Fruit fly (Drosophila melanogaster) whole organism, embryonic: ENCODE results near the gene Top3beta.
A peak's percentile ranks its signal among the peaks of the same experiment; 100 is the strongest.

Experiments used
- Abd-B ChIP-seq: fragments of 200-800 bp; sonication (Bioruptor generic); optimal IDR thresholded peaks from 2 replicates; lab custom pipeline; 2018; ENCODE audit warnings: missing biosample characterization, mild to moderate bottlenecking, missing genetic modification characterization, moderate library complexity
- BtbVII ChIP-seq: fragments of 200-800 bp; sonication (Bioruptor generic); optimal IDR thresholded peaks from 3 replicates; lab custom pipeline; 2017; ENCODE audit warnings: missing biosample characterization, mild to moderate bottlenecking, missing genetic modification characterization
- CG10321 ChIP-seq: fragments of 200-800 bp; sonication (Bioruptor generic); IDR thresholded peaks from 2 replicates; pipeline ENCODE4 v1.3.6; 2022; ENCODE audit warnings: missing biosample characterization, missing genetic modification characterization
- CG11696 ChIP-seq: fragments of 200-800 bp; sonication (Bioruptor generic); IDR thresholded peaks from 2 replicates; pipeline ENCODE4 v1.3.6; 2022; ENCODE audit warnings: missing biosample characterization, missing genetic modification characterization
- CG12942 ChIP-seq: fragments of 200-800 bp; sonication (Bioruptor generic); optimal IDR thresholded peaks from 3 replicates; lab custom pipeline; 2016; ENCODE audit warnings: missing biosample characterization, missing genetic modification characterization
- CG14860 ChIP-seq: fragments of 200-800 bp; sonication (Bioruptor generic); IDR thresholded peaks from 3 replicates; pipeline ENCODE4 v1.3.6; 2022; ENCODE audit warnings: missing biosample characterization, missing genetic modification characterization; ENCODE audit not compliant: partially characterized antibody
- CG14965 ChIP-seq: fragments of 200-800 bp; sonication (Bioruptor generic); optimal IDR thresholded peaks from 2 replicates; lab custom pipeline; 2016; ENCODE audit warnings: missing biosample characterization, missing genetic modification characterization, borderline replicate concordance
- CG15601 ChIP-seq: fragments of 200-800 bp; sonication (Bioruptor generic); optimal IDR thresholded peaks from 3 replicates; lab custom pipeline; 2019; ENCODE audit warnings: missing biosample characterization, mild to moderate bottlenecking, missing genetic modification characterization, moderate library complexity
- CG18011 ChIP-seq: fragments of 200-800 bp; sonication (Bioruptor generic); optimal IDR thresholded peaks from 2 replicates; lab custom pipeline; 2017; ENCODE audit warnings: missing biosample characterization, missing genetic modification characterization, mild to moderate bottlenecking, moderate library complexity, missing genotype
- CG30020 ChIP-seq: fragments of 200-800 bp; optimal IDR thresholded peaks from 2 replicates; lab custom pipeline; 2019; ENCODE audit warnings: missing biosample characterization, mild to moderate bottlenecking, missing genetic modification characterization, moderate library complexity
- CG31365 ChIP-seq: fragments of 200-800 bp; sonication (Bioruptor generic); optimal IDR thresholded peaks from 2 replicates; lab custom pipeline; 2018; ENCODE audit warnings: missing biosample characterization, mild to moderate bottlenecking, missing genetic modification characterization
- CG3281 ChIP-seq: fragments of 200-800 bp; sonication (Bioruptor generic); optimal IDR thresholded peaks from 3 replicates; lab custom pipeline; 2017; ENCODE audit warnings: missing biosample characterization, mild to moderate bottlenecking, missing genetic modification characterization
- CG6175 ChIP-seq: fragments of 200-800 bp; sonication (Bioruptor generic); IDR thresholded peaks from 3 replicates; pipeline ENCODE4 v1.3.6; 2022; ENCODE audit warnings: missing biosample characterization, missing genetic modification characterization
- Dek ChIP-seq: fragments of 200-800 bp; sonication (Bioruptor generic); optimal IDR thresholded peaks from 3 replicates; lab custom pipeline; 2019; ENCODE audit warnings: missing biosample characterization, mild to moderate bottlenecking, missing genetic modification characterization, moderate library complexity
- Dip3 ChIP-seq: fragments of 200-800 bp; sonication (Bioruptor generic); optimal IDR thresholded peaks from 3 replicates; lab custom pipeline; 2016; ENCODE audit warnings: missing biosample characterization, missing genetic modification characterization
- GATAe ChIP-seq: fragments of 200-800 bp; sonication (Bioruptor generic); conservative IDR thresholded peaks from 2 replicates; pipeline ENCODE4 v1.3.6; 2022; ENCODE audit warnings: missing biosample characterization, missing genetic modification characterization
- HLHmδ ChIP-seq: fragments of 200-800 bp; sonication (Bioruptor generic); optimal IDR thresholded peaks from 2 replicates; lab custom pipeline; 2018; ENCODE audit warnings: missing biosample characterization, mild to moderate bottlenecking, missing genetic modification characterization, moderate library complexity
- HmgZ ChIP-seq: fragments of 200-800 bp; sonication (Bioruptor generic); optimal IDR thresholded peaks from 2 replicates; lab custom pipeline; 2018; ENCODE audit warnings: missing biosample characterization, mild to moderate bottlenecking, missing genetic modification characterization
- Hmr ChIP-seq: fragments of 200-800 bp; sonication (Bioruptor generic); optimal IDR thresholded peaks from 3 replicates; lab custom pipeline; 2017; ENCODE audit warnings: mild to moderate bottlenecking, missing biosample characterization, missing genetic modification reagents, missing genetic modification characterization
- Hmx ChIP-seq: fragments of 200-800 bp; sonication (Bioruptor generic); optimal IDR thresholded peaks from 2 replicates; lab custom pipeline; 2016; ENCODE audit warnings: missing biosample characterization, missing genetic modification characterization
- Max ChIP-seq: fragments of 200-800 bp; sonication (Bioruptor generic); optimal IDR thresholded peaks from 2 replicates; lab custom pipeline; 2016; ENCODE audit warnings: missing biosample characterization, mild to moderate bottlenecking, missing genetic modification characterization
- Nf-YA ChIP-seq: fragments of 200-800 bp; sonication (Bioruptor generic); IDR thresholded peaks from 2 replicates; pipeline ENCODE4 v1.3.6; 2022; ENCODE audit warnings: missing biosample characterization, missing genetic modification characterization
- Sin3A ChIP-seq: fragments of >200 bp; optimal IDR thresholded peaks from 2 replicates; lab custom pipeline; 2018
- Vsx1 ChIP-seq: fragments of 200-800 bp; sonication (Bioruptor generic); optimal IDR thresholded peaks from 2 replicates; lab custom pipeline; 2017; ENCODE audit warnings: missing biosample characterization, mild to moderate bottlenecking, missing genetic modification characterization, missing genetic modification reagents
- ac ChIP-seq: fragments of 200-800 bp; sonication (Bioruptor generic); optimal IDR thresholded peaks from 3 replicates; lab custom pipeline; 2017; ENCODE audit warnings: missing biosample characterization, mild to moderate bottlenecking, missing genetic modification characterization
- az2 ChIP-seq: fragments of 200-800 bp; sonication (Bioruptor generic); optimal IDR thresholded peaks from 3 replicates; lab custom pipeline; 2016; ENCODE audit warnings: missing biosample characterization, missing genetic modification characterization
- cg ChIP-seq: fragments of 200-800 bp; sonication (Bioruptor generic); optimal IDR thresholded peaks from 3 replicates; lab custom pipeline; 2019; ENCODE audit warnings: missing biosample characterization, mild to moderate bottlenecking, missing genetic modification characterization, moderate library complexity
- chif ChIP-seq, 2 experiments: fragments of 200-800 bp; sonication (Bioruptor generic); optimal IDR thresholded peaks; 3 replicates each; lab custom pipeline; 2016; ENCODE audit warnings: missing biosample characterization in 2 of 2, missing genetic modification characterization in 2 of 2
- chn ChIP-seq: fragments of 200-800 bp; sonication (Bioruptor generic); optimal IDR thresholded peaks from 2 replicates; lab custom pipeline; 2016; ENCODE audit warnings: missing biosample characterization, missing genetic modification characterization
- ci ChIP-seq: fragments of 200-800 bp; sonication (Bioruptor generic); IDR thresholded peaks from 3 replicates; pipeline ENCODE4 v1.3.6; 2022; ENCODE audit warnings: missing biosample characterization, missing genetic modification characterization
- crc ChIP-seq: fragments of 200-800 bp; sonication (Bioruptor generic); optimal IDR thresholded peaks from 2 replicates; lab custom pipeline; 2016; ENCODE audit warnings: missing biosample characterization, missing genetic modification characterization
- disco-r ChIP-seq: fragments of 200-800 bp; sonication (Bioruptor generic); optimal IDR thresholded peaks from 2 replicates; lab custom pipeline; 2016; ENCODE audit warnings: missing biosample characterization, missing genetic modification characterization
- gem ChIP-seq: fragments of 200-800 bp; sonication (Bioruptor generic); optimal IDR thresholded peaks from 2 replicates; lab custom pipeline; 2019; ENCODE audit warnings: missing biosample characterization, mild to moderate bottlenecking, missing genetic modification characterization, moderate library complexity
- h ChIP-seq: fragments of >200 bp; optimal IDR thresholded peaks from 2 replicates; lab custom pipeline; 2017
- hb ChIP-seq: fragments of 200-800 bp; sonication (Bioruptor generic); IDR thresholded peaks from 3 replicates; pipeline ENCODE4 v1.3.6; 2022; ENCODE audit warnings: missing biosample characterization, missing genetic modification characterization; ENCODE audit not compliant: partially characterized antibody
- inv ChIP-seq: fragments of 200-800 bp; sonication (Bioruptor generic); IDR thresholded peaks from 2 replicates; pipeline ENCODE4 v1.3.6; 2022; ENCODE audit warnings: missing biosample characterization, missing genetic modification characterization; ENCODE audit not compliant: partially characterized antibody
- jing ChIP-seq: fragments of 200-800 bp; sonication (Bioruptor generic); optimal IDR thresholded peaks from 2 replicates; lab custom pipeline; 2018; ENCODE audit warnings: missing biosample characterization, mild to moderate bottlenecking, missing genetic modification characterization
- kah ChIP-seq: fragments of 200-800 bp; sonication (Bioruptor generic); optimal IDR thresholded peaks from 2 replicates; lab custom pipeline; 2018; ENCODE audit warnings: missing biosample characterization, mild to moderate bottlenecking, missing genetic modification characterization
- mam ChIP-seq: fragments of 200-800 bp; sonication (Bioruptor generic); optimal IDR thresholded peaks from 3 replicates; lab custom pipeline; 2016; ENCODE audit warnings: missing biosample characterization, missing genetic modification characterization
- mirr ChIP-seq: fragments of 200-800 bp; sonication (Bioruptor generic); optimal IDR thresholded peaks from 3 replicates; lab custom pipeline; 2018; ENCODE audit warnings: missing biosample characterization, mild to moderate bottlenecking, missing genetic modification characterization
- mld ChIP-seq: fragments of 200-800 bp; sonication (Bioruptor generic); IDR thresholded peaks from 3 replicates; pipeline ENCODE4 v1.3.6; 2022; ENCODE audit warnings: missing biosample characterization, missing genetic modification characterization; ENCODE audit not compliant: partially characterized antibody
- sc ChIP-seq, 3 experiments: fragments of >200 bp in 2 of 3; fragments of 200-800 bp in 1 of 3; sonication (Bioruptor generic) in 1 of 3; optimal IDR thresholded peaks; 2 replicates in 2 of 3; 3 replicates in 1 of 3; lab custom pipeline; 2017; ENCODE audit warnings: mild to moderate bottlenecking in 1 of 3, missing biosample characterization in 1 of 3, missing genetic modification characterization in 1 of 3, missing genetic modification reagents in 1 of 3
- scrt ChIP-seq: fragments of 200-800 bp; sonication (Bioruptor generic); optimal IDR thresholded peaks from 2 replicates; lab custom pipeline; 2018; ENCODE audit warnings: missing biosample characterization, mild to moderate bottlenecking, missing genetic modification characterization, moderate library complexity
- sima ChIP-seq: fragments of 200-800 bp; sonication (Bioruptor generic); optimal IDR thresholded peaks from 2 replicates; lab custom pipeline; 2016; ENCODE audit warnings: missing biosample characterization, missing genetic modification characterization
- slbo ChIP-seq: fragments of 200-800 bp; sonication (Bioruptor generic); IDR thresholded peaks from 2 replicates; pipeline ENCODE4 v1.3.6; 2022; ENCODE audit warnings: missing biosample characterization, missing genetic modification characterization
- stc ChIP-seq: fragments of 200-800 bp; sonication (Bioruptor generic); IDR thresholded peaks from 2 replicates; pipeline ENCODE4 v1.3.6; 2022; ENCODE audit warnings: missing biosample characterization, missing genetic modification characterization
- tap ChIP-seq: fragments of 200-800 bp; optimal IDR thresholded peaks from 3 replicates; lab custom pipeline; 2019; ENCODE audit warnings: missing biosample characterization, mild to moderate bottlenecking, missing genetic modification characterization, moderate library complexity
- tll ChIP-seq, 2 experiments: fragments of 200-800 bp in 1 of 2; fragments of >200 bp in 1 of 2; sonication (Bioruptor generic) in 1 of 2; optimal IDR thresholded peaks; 2 replicates each; lab custom pipeline; 2017 to 2019; ENCODE audit warnings: missing biosample characterization in 2 of 2, missing genetic modification characterization in 2 of 2, mild to moderate bottlenecking in 1 of 2, moderate library complexity in 1 of 2
- yki ChIP-seq: fragments of >200 bp; optimal IDR thresholded peaks from 3 replicates; lab custom pipeline; 2018
- z ChIP-seq: fragments of 200-800 bp; sonication (Bioruptor generic); IDR thresholded peaks from 3 replicates; pipeline ENCODE4 v1.3.6; 2022; ENCODE audit warnings: missing biosample characterization, missing genetic modification characterization
- zf30C ChIP-seq: fragments of 200-800 bp; sonication (Bioruptor generic); optimal IDR thresholded peaks from 3 replicates; lab custom pipeline; 2018; ENCODE audit warnings: missing biosample characterization, mild to moderate bottlenecking, missing genetic modification characterization

The Top3beta gene

dm6 chrX:6287842-6288241 lies at the start of gene Top3beta, which contains the start of gene wuho (continued):
- TF ChIP-seq kah = peak; percentile 13
- no peak for TF ChIP-seq zf30C
- no peak for TF ChIP-seq tap (tag; lab: Kevin White, UChicago)
- peak; percentile 78 for TF ChIP-seq ci (GFP tag; lab: Robert Waterston, UW)
- peak; percentile 41 for TF ChIP-seq CG30020
- TF ChIP-seq CG6175 (GFP tag; lab: Robert Waterston, UW) = no peak
- peak; percentile 55; the same call in 1 of the 2 replicates for TF ChIP-seq slbo (GFP tag; lab: Robert Waterston, UW)
- TF ChIP-seq chif (GFP tag; optimal IDR thresholded peaks at IDR 0.05; lab: Kevin White, UChicago) = no peak
- peak; percentile 58 for TF ChIP-seq mam
- peak; percentile 85 for TF ChIP-seq HmgZ (tag; lab: Kevin White, UChicago)
- TF ChIP-seq tll (GFP tag; optimal IDR thresholded peaks at IDR 0.05; lab: Kevin White, UChicago) = no peak
- TF ChIP-seq z = no peak
- peak; percentile 25 for TF ChIP-seq Abd-B (GFP tag; lab: Kevin White, UChicago)
- TF ChIP-seq Dek (tag; lab: Kevin White, UChicago) = no peak
- TF ChIP-seq sima (GFP tag; lab: Kevin White, UChicago) = no peak
- peak; percentile 69 for TF ChIP-seq CG14860 (GFP tag; lab: Robert Waterston, UW)
- TF ChIP-seq Nf-YA (GFP tag; lab: Robert Waterston, UW) = no peak
- peak; percentile 25 for TF ChIP-seq CG18011 (GFP tag; lab: Kevin White, UChicago)
- TF ChIP-seq chn (GFP tag; lab: Kevin White, UChicago) = peak; percentile 8
- TF ChIP-seq Hmx (GFP tag; lab: Kevin White, UChicago) = no peak
- TF ChIP-seq crc = no peak
- peak; percentile 83 for TF ChIP-seq mld
- no peak for TF ChIP-seq CG14965
- no peak for TF ChIP-seq Dip3 (GFP tag; lab: Kevin White, UChicago)
- no peak for TF ChIP-seq scrt (GFP tag; lab: Kevin White, UChicago)
- TF ChIP-seq Sin3A (lab: Kevin White, UChicago) = peak; percentile 66
- TF ChIP-seq hb (GFP tag; lab: Robert Waterston, UW) = peak; percentile 62; the same call in 1 of the 3 replicates
- TF ChIP-seq CG10321 = no peak
- no peak for TF ChIP-seq Vsx1 (GFP tag; lab: Kevin White, UChicago)
- no peak for TF ChIP-seq GATAe (GFP tag; lab: Robert Waterston, UW)
- no peak for TF ChIP-seq CG15601
- TF ChIP-seq Hmr = peak; percentile 75
- no peak for TF ChIP-seq CG31365 (tag; lab: Kevin White, UChicago)
- TF ChIP-seq CG3281 (GFP tag; lab: Kevin White, UChicago) = peak; percentile 45
- TF ChIP-seq jing (GFP tag; lab: Kevin White, UChicago) = no peak
- TF ChIP-seq yki (lab: Kevin White, UChicago) = no peak
- no peak for TF ChIP-seq ac (GFP tag; lab: Kevin White, UChicago)
- no peak for TF ChIP-seq gem (tag; lab: Kevin White, UChicago)
- peak; percentile 2 for TF ChIP-seq az2 (GFP tag; lab: Kevin White, UChicago)
- no peak for TF ChIP-seq sc (optimal IDR thresholded peaks at IDR 0.05; lab: Kevin White, UChicago)
- TF ChIP-seq sc (GFP tag; optimal IDR thresholded peaks at IDR 0.05; lab: Kevin White, UChicago) = no peak
- TF ChIP-seq Max (GFP tag; lab: Kevin White, UChicago) = peak; percentile 17
- peak; percentile 80 for TF ChIP-seq cg
- no peak for TF ChIP-seq CG11696 (GFP tag; lab: Robert Waterston, UW)
- peak; percentile 91 for TF ChIP-seq HLHmδ (GFP tag; lab: Kevin White, UChicago)
- no peak for TF ChIP-seq BtbVII
- TF ChIP-seq disco-r (GFP tag; lab: Kevin White, UChicago) = no peak
- TF ChIP-seq mirr (GFP tag; lab: Kevin White, UChicago) = peak; percentile 36
- no peak for TF ChIP-seq stc (GFP tag; lab: Robert Waterston, UW)
- TF ChIP-seq CG12942 (GFP tag; lab: Kevin White, UChicago) = no peak
- TF ChIP-seq h (lab: Kevin White, UChicago) = no peak
- TF ChIP-seq inv = peak; percentile 50
